Fruit fly (Drosophila melanogaster): Measurements from ENCODE around the gene Bub3.

DNA sequence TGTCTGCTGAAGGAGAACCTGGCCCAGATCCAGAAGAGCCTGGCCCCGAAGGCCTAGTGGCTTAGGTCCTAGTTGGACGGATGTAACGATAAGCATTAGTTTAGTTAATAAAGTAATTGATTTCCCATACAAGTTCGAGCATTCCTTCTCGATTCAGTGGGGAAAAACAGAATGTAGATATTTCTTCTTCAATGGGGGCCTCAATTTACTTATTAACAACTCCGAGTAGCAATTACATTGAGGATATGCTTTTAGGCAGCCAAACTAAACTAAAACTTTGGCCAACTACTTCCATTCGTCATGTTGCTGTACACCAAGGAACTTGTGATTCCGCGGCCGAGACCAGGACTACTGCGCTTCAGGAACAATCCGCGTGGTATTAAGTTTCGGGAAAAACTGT is 3.1 kb downstream of the Bub3 start, which contains the start of gene ppk19:
- TF ChIP-seq CG1647 (GFP tag; optimal IDR thresholded peaks at IDR 0.05): no peak
- no peak for TF ChIP-seq ttk (GFP tag; IDR thresholded peaks at IDR 0.05)
- no peak for TF ChIP-seq D (optimal IDR thresholded peaks at IDR 0.05)
- no peak for TF ChIP-seq D (GFP tag; optimal IDR thresholded peaks at IDR 0.05)
- no peak for TF ChIP-seq Dip2 (GFP tag; IDR thresholded peaks at IDR 0.05)
- no peak for TF ChIP-seq inv (GFP tag; IDR thresholded peaks at IDR 0.05; ENCODE audit: partially characterized antibody)
- TF ChIP-seq CG13624 (GFP tag; optimal IDR thresholded peaks at IDR 0.05): no peak
- no peak for TF ChIP-seq Atf-2 (GFP tag; optimal IDR thresholded peaks at IDR 0.05)
- no peak for TF ChIP-seq CG32772 (GFP tag; IDR thresholded peaks at IDR 0.05)
- TF ChIP-seq CG16813 (GFP tag; IDR thresholded peaks at IDR 0.05; ENCODE audit: partially characterized antibody): no peak
- no peak for TF ChIP-seq CG9609 (GFP tag; optimal IDR thresholded peaks at IDR 0.05)
- TF ChIP-seq CG11456 (GFP tag; IDR thresholded peaks at IDR 0.05): no peak
- TF ChIP-seq CG4617 (GFP tag; optimal IDR thresholded peaks at IDR 0.05; ENCODE audit: borderline replicate concordance): no peak
- TF ChIP-seq CG11085 (GFP tag; IDR thresholded peaks at IDR 0.05): no peak
